Fruit fly (Drosophila melanogaster): ENCODE results near the gene v.

The v gene

DNA sequence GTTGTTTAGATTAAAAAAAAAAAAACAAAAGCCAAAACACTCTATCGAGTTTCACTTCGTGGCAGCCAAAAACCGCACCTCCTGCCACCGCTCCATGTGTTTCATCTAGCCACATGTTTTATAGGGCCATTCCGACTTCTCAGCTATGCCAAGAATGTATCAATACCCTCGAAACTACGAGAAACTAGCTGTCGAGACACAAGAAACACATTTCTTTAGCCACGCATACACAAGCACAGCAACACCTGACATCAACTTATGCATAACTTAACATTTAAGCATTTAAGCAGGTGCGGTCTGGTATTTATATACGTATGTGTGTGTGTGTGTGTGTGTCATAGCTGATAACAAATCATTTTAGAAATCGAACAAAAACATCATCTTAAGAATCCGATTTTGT is 11.8 kb downstream of the v start:
- TF ChIP-seq pdm3 (GFP tag; optimal IDR thresholded peaks at IDR 0.05) (no peak), Eip93F (GFP tag; optimal IDR thresholded peaks at IDR 0.05) (no peak), CG6792 (GFP tag; optimal IDR thresholded peaks at IDR 0.05) (no peak), CG6854 (GFP tag; optimal IDR thresholded peaks at IDR 0.05) (no peak), Gug (GFP tag; IDR thresholded peaks at IDR 0.05) (no peak), CG4318 (GFP tag; optimal IDR thresholded peaks at IDR 0.05) (no peak), CG8319 (GFP tag; optimal IDR thresholded peaks at IDR 0.05) (no peak), fkh (GFP tag; optimal IDR thresholded peaks at IDR 0.05) (no peak), esn (GFP tag; optimal IDR thresholded peaks at IDR 0.05) (no peak), CG6163 (GFP tag; IDR thresholded peaks at IDR 0.05) (no peak)

DNA sequence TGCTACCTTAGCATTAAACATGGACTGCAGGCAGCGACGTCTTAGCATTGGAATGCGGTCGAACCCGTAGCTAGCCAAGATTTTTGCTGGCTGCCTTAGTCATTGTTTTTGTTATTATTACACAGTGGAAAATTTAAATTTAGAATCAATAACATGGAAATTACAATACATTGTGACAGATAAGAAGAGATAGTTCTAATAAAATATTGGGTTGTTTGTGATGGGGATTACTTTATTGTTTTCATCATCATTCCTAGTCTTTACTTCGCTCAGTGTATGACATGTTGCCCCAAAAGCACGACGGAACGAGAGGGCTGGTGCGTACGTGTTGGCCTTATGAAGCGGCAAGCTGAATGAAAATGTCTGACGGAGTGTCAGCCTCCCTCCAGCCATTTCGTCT is 12.8 kb downstream of the v start:
- TF ChIP-seq pdm3 (GFP tag; optimal IDR thresholded peaks at IDR 0.05) (peak; percentile 88), dsx (GFP tag; optimal IDR thresholded peaks at IDR 0.05; ENCODE audit: poor library complexity, severe bottlenecking) (peak; percentile 87), OdsH (GFP tag; optimal IDR thresholded peaks at IDR 0.05) (peak; percentile 86), svp (GFP tag) (peak; percentile 73), CG6808 (GFP tag; optimal IDR thresholded peaks at IDR 0.05) (peak; percentile 88), CG9139 (GFP tag; optimal IDR thresholded peaks at IDR 0.05) (peak; percentile 81), CG11294 (GFP tag; IDR thresholded peaks at IDR 0.05) (peak; percentile 73), esn (GFP tag; optimal IDR thresholded peaks at IDR 0.05) (peak; percentile 65), CG11762 (GFP tag; optimal IDR thresholded peaks at IDR 0.05; ENCODE audit: insufficient read depth) (peak; percentile 78), Eip93F (GFP tag; optimal IDR thresholded peaks at IDR 0.05) (no peak), CG11902 (GFP tag; optimal IDR thresholded peaks at IDR 0.05) (peak; percentile 65), CG4318 (GFP tag; optimal IDR thresholded peaks at IDR 0.05) (peak; percentile 73), eg (GFP tag; IDR thresholded peaks at IDR 0.05) (peak; percentile 94), CG32006 (GFP tag; optimal IDR thresholded peaks at IDR 0.05) (peak; percentile 87), Sox102F (GFP tag; optimal IDR thresholded peaks at IDR 0.05) (peak; percentile 56), CG10669 (GFP tag; optimal IDR thresholded peaks at IDR 0.05) (peak; percentile 88), Eip75B (GFP tag; optimal IDR thresholded peaks at IDR 0.05) (peak; percentile 89), spab (GFP tag; optimal IDR thresholded peaks at IDR 0.05) (peak; percentile 86), CG6163 (GFP tag; IDR thresholded peaks at IDR 0.05) (peak; percentile 93), Blimp-1 (GFP tag; optimal IDR thresholded peaks at IDR 0.05) (no peak), salr (GFP tag; optimal IDR thresholded peaks at IDR 0.05) (peak; percentile 75 to 78), Eip78C (GFP tag) (peak; percentile 95), CG16779 (tag; optimal IDR thresholded peaks at IDR 0.05) (peak; percentile 71), Lpt (GFP tag; optimal IDR thresholded peaks at IDR 0.05) (peak; percentile 80), cyc (GFP tag; optimal IDR thresholded peaks at IDR 0.05) (peak; percentile 51), ss (GFP tag; optimal IDR thresholded peaks at IDR 0.05) (peak; percentile 87 to 88), CG1621 (tag; optimal IDR thresholded peaks at IDR 0.05) (peak; percentile 88), fd85E (GFP tag; optimal IDR thresholded peaks at IDR 0.05) (peak; percentile 50), Ets96B (tag; optimal IDR thresholded peaks at IDR 0.05) (peak; percentile 88), Sox15 (GFP tag; optimal IDR thresholded peaks at IDR 0.05) (peak; percentile 54), Hr38 (GFP tag; optimal IDR thresholded peaks at IDR 0.05) (no peak), CG8632 (GFP tag; optimal IDR thresholded peaks at IDR 0.05) (peak; percentile 83), topi (GFP tag; optimal IDR thresholded peaks at IDR 0.05) (peak; percentile 69), fd59A (GFP tag; optimal IDR thresholded peaks at IDR 0.05) (peak; percentile 80), acj6 (GFP tag; optimal IDR thresholded peaks at IDR 0.05) (peak; percentile 85), fkh (GFP tag; optimal IDR thresholded peaks at IDR 0.05) (peak; percentile 17), Ets21C (GFP tag; optimal IDR thresholded peaks at IDR 0.05) (peak; percentile 25), CG6792 (GFP tag; optimal IDR thresholded peaks at IDR 0.05) (peak; percentile 82), CG6276 (GFP tag; optimal IDR thresholded peaks at IDR 0.05) (peak; percentile 83), CG34406 (GFP tag; optimal IDR thresholded peaks at IDR 0.05) (peak; percentile 76), Sox14 (GFP tag; optimal IDR thresholded peaks at IDR 0.05) (peak; percentile 70), CG10631 (GFP tag; optimal IDR thresholded peaks at IDR 0.05) (peak; percentile 88), dac (GFP tag; optimal IDR thresholded peaks at IDR 0.05) (peak; percentile 68), lz (GFP tag; optimal IDR thresholded peaks at IDR 0.05) (peak; percentile 52), Smox (GFP tag; optimal IDR thresholded peaks at IDR 0.05) (peak; percentile 43), vri (GFP tag; optimal IDR thresholded peaks at IDR 0.05) (peak; percentile 3)
